Fruit fly (Drosophila melanogaster) whole organism, embryonic: ENCODE data around the gene CG5500.

Experiments used
- Blimp-1 ChIP-seq: fragments of 200-800 bp; sonication (Bioruptor generic); optimal IDR thresholded peaks from 3 replicates; lab custom pipeline; 2018; ENCODE audit warnings: missing biosample characterization, missing genetic modification characterization, mild to moderate bottlenecking, moderate library complexity, missing genetic modification reagents
- Bteb2 ChIP-seq: fragments of 200-800 bp; sonication (Bioruptor generic); optimal IDR thresholded peaks from 2 replicates; lab custom pipeline; 2016; ENCODE audit warnings: missing biosample characterization, missing genetic modification characterization
- C15 ChIP-seq: fragments of 200-800 bp; sonication (Bioruptor generic); IDR thresholded peaks from 3 replicates; pipeline ENCODE4 v1.3.6; 2022; ENCODE audit warnings: missing biosample characterization, missing genetic modification characterization
- CG10147 ChIP-seq: fragments of 200-800 bp; sonication (Bioruptor generic); optimal IDR thresholded peaks from 2 replicates; lab custom pipeline; 2019; ENCODE audit warnings: missing biosample characterization, mild to moderate bottlenecking, missing genetic modification characterization, moderate library complexity
- CG10959 ChIP-seq: fragments of 200-800 bp; sonication (Bioruptor generic); IDR thresholded peaks from 2 replicates; pipeline ENCODE4 v1.3.6; 2022; ENCODE audit warnings: missing biosample characterization, missing genetic modification characterization
- CG11723 ChIP-seq: fragments of 200-800 bp; sonication (Bioruptor generic); optimal IDR thresholded peaks from 2 replicates; lab custom pipeline; 2017; ENCODE audit warnings: missing biosample characterization, mild to moderate bottlenecking, missing genetic modification characterization
- CG13296 ChIP-seq: fragments of 200-800 bp; sonication (Bioruptor generic); optimal IDR thresholded peaks from 3 replicates; lab custom pipeline; 2018; ENCODE audit warnings: missing biosample characterization, mild to moderate bottlenecking, missing genetic modification characterization
- CG14965 ChIP-seq: fragments of 200-800 bp; sonication (Bioruptor generic); optimal IDR thresholded peaks from 2 replicates; lab custom pipeline; 2016; ENCODE audit warnings: missing biosample characterization, missing genetic modification characterization, borderline replicate concordance
- CG17612 ChIP-seq: fragments of 200-800 bp; sonication (Bioruptor generic); IDR thresholded peaks from 2 replicates; pipeline ENCODE4 v1.3.6; 2022; ENCODE audit warnings: missing biosample characterization, missing genetic modification characterization
- CG17912 ChIP-seq: fragments of 200-800 bp; sonication (Bioruptor generic); optimal IDR thresholded peaks from 2 replicates; lab custom pipeline; 2018; ENCODE audit warnings: missing biosample characterization, mild to moderate bottlenecking, missing genetic modification characterization
- CG18619 ChIP-seq: fragments of 200-800 bp; sonication (Bioruptor generic); optimal IDR thresholded peaks from 3 replicates; lab custom pipeline; 2017; ENCODE audit warnings: missing biosample characterization, mild to moderate bottlenecking, missing genetic modification characterization
- CG18764 ChIP-seq: fragments of 200-800 bp; sonication (Bioruptor generic); optimal IDR thresholded peaks from 3 replicates; lab custom pipeline; 2016; ENCODE audit warnings: missing biosample characterization, missing genetic modification characterization
- CG31365 ChIP-seq: fragments of 200-800 bp; sonication (Bioruptor generic); optimal IDR thresholded peaks from 2 replicates; lab custom pipeline; 2018; ENCODE audit warnings: missing biosample characterization, mild to moderate bottlenecking, missing genetic modification characterization
- CG31441 ChIP-seq: fragments of 200-800 bp; sonication (Bioruptor generic); IDR thresholded peaks from 2 replicates; pipeline ENCODE4 v1.3.6; 2022; ENCODE audit warnings: missing biosample characterization, missing genetic modification characterization
- CG3281 ChIP-seq: fragments of 200-800 bp; sonication (Bioruptor generic); optimal IDR thresholded peaks from 3 replicates; lab custom pipeline; 2017; ENCODE audit warnings: missing biosample characterization, mild to moderate bottlenecking, missing genetic modification characterization
- CG3995 ChIP-seq: fragments of 200-800 bp; sonication (Bioruptor generic); optimal IDR thresholded peaks from 3 replicates; lab custom pipeline; 2016; ENCODE audit warnings: missing biosample characterization, missing genetic modification characterization
- CG6854 ChIP-seq: fragments of 200-800 bp; sonication (Bioruptor generic); optimal IDR thresholded peaks from 3 replicates; lab custom pipeline; 2017; ENCODE audit warnings: missing biosample characterization, mild to moderate bottlenecking, missing genetic modification characterization
- CG7271 ChIP-seq: fragments of 200-800 bp; sonication (Bioruptor generic); optimal IDR thresholded peaks from 2 replicates; lab custom pipeline; 2018; ENCODE audit warnings: missing biosample characterization, mild to moderate bottlenecking, missing genetic modification characterization, moderate library complexity
- CG7556 ChIP-seq: fragments of 200-800 bp; sonication (Bioruptor generic); optimal IDR thresholded peaks from 2 replicates; lab custom pipeline; 2017; ENCODE audit warnings: missing biosample characterization, mild to moderate bottlenecking, missing genetic modification characterization
- CG8924 ChIP-seq: fragments of 200-800 bp; optimal IDR thresholded peaks from 3 replicates; lab custom pipeline; 2019; ENCODE audit warnings: missing biosample characterization, mild to moderate bottlenecking, missing genetic modification characterization, moderate library complexity
- CrebB ChIP-seq: fragments of 200-800 bp; sonication (Bioruptor generic); optimal IDR thresholded peaks from 3 replicates; lab custom pipeline; 2018; ENCODE audit warnings: missing biosample characterization, mild to moderate bottlenecking, missing genetic modification characterization
- Ets97D ChIP-seq: fragments of 200-800 bp; sonication (Bioruptor generic); optimal IDR thresholded peaks from 3 replicates; lab custom pipeline; 2016; ENCODE audit warnings: missing biosample characterization, missing genetic modification characterization
- Myb ChIP-seq: fragments of 200-800 bp; sonication (Bioruptor generic); optimal IDR thresholded peaks from 2 replicates; lab custom pipeline; 2016; ENCODE audit warnings: missing biosample characterization, missing genetic modification characterization
- Vsx1 ChIP-seq: fragments of 200-800 bp; sonication (Bioruptor generic); optimal IDR thresholded peaks from 2 replicates; lab custom pipeline; 2017; ENCODE audit warnings: missing biosample characterization, mild to moderate bottlenecking, missing genetic modification characterization, missing genetic modification reagents
- ash1 ChIP-seq: fragments of 200-800 bp; sonication (Bioruptor generic); optimal IDR thresholded peaks from 2 replicates; lab custom pipeline; 2018; ENCODE audit warnings: missing biosample characterization, mild to moderate bottlenecking, missing genetic modification characterization
- bsh ChIP-seq, 2 experiments: fragments of 200-800 bp; sonication (Bioruptor generic); optimal IDR thresholded peaks; 2 replicates each; lab custom pipeline; 2017 to 2018; ENCODE audit warnings: mild to moderate bottlenecking in 2 of 2, missing biosample characterization in 2 of 2, missing genetic modification characterization in 2 of 2, moderate library complexity in 1 of 2
- cg ChIP-seq: fragments of 200-800 bp; sonication (Bioruptor generic); optimal IDR thresholded peaks from 3 replicates; lab custom pipeline; 2019; ENCODE audit warnings: missing biosample characterization, mild to moderate bottlenecking, missing genetic modification characterization, moderate library complexity
- dati ChIP-seq: fragments of 200-800 bp; sonication (Bioruptor generic); IDR thresholded peaks from 2 replicates; pipeline ENCODE4 v1.3.6; 2022; ENCODE audit warnings: missing biosample characterization, missing genetic modification characterization
- en ChIP-seq: fragments of 200-800 bp; sonication (Bioruptor generic); optimal IDR thresholded peaks from 2 replicates; lab custom pipeline; 2016; ENCODE audit warnings: missing biosample characterization, missing genetic modification characterization
- exex ChIP-seq: fragments of 200-800 bp; sonication (Bioruptor generic); optimal IDR thresholded peaks from 4 replicates; lab custom pipeline; 2018; ENCODE audit warnings: missing biosample characterization, mild to moderate bottlenecking, missing genetic modification characterization, moderate library complexity
- fd3F ChIP-seq: fragments of 200-800 bp; sonication (Bioruptor generic); optimal IDR thresholded peaks from 2 replicates; lab custom pipeline; 2018; ENCODE audit warnings: missing biosample characterization, mild to moderate bottlenecking, missing genetic modification characterization, moderate library complexity
- grau ChIP-seq: fragments of 200-800 bp; optimal IDR thresholded peaks from 3 replicates; lab custom pipeline; 2019; ENCODE audit warnings: missing biosample characterization, mild to moderate bottlenecking, missing genetic modification characterization, moderate library complexity
- gro ChIP-seq: fragments of 200-800 bp; sonication (Bioruptor generic); optimal IDR thresholded peaks from 2 replicates; lab custom pipeline; 2016; ENCODE audit warnings: missing biosample characterization, missing genetic modification characterization
- gt ChIP-seq: fragments of 200-800 bp; sonication (Bioruptor generic); IDR thresholded peaks from 2 replicates; pipeline ENCODE4 v1.3.6; 2022; ENCODE audit warnings: missing biosample characterization, missing genetic modification characterization
- h ChIP-seq: fragments of >200 bp; optimal IDR thresholded peaks from 2 replicates; lab custom pipeline; 2017
- ken ChIP-seq: fragments of 200-800 bp; sonication (Bioruptor generic); IDR thresholded peaks from 3 replicates; pipeline ENCODE4 v1.3.6; 2022; ENCODE audit warnings: missing biosample characterization, missing genetic modification characterization
- klu ChIP-seq: fragments of 200-800 bp; sonication (Bioruptor generic); IDR thresholded peaks from 2 replicates; pipeline ENCODE4 v1.3.6; 2022; ENCODE audit warnings: missing biosample characterization, missing genetic modification characterization
- lab ChIP-seq: fragments of 200-800 bp; sonication (Bioruptor generic); optimal IDR thresholded peaks from 3 replicates; lab custom pipeline; 2017; ENCODE audit warnings: missing biosample characterization, missing genetic modification characterization, mild to moderate bottlenecking, moderate library complexity, missing genetic modification reagents
- lilli ChIP-seq: fragments of 200-800 bp; sonication (Bioruptor generic); optimal IDR thresholded peaks from 3 replicates; lab custom pipeline; 2016; ENCODE audit warnings: missing biosample characterization, missing genetic modification characterization
- mirr ChIP-seq: fragments of 200-800 bp; sonication (Bioruptor generic); optimal IDR thresholded peaks from 3 replicates; lab custom pipeline; 2018; ENCODE audit warnings: missing biosample characterization, mild to moderate bottlenecking, missing genetic modification characterization
- odd ChIP-seq: fragments of 200-800 bp; sonication (Bioruptor generic); optimal IDR thresholded peaks from 2 replicates; lab custom pipeline; 2017; ENCODE audit warnings: missing biosample characterization, mild to moderate bottlenecking, missing genetic modification characterization
- phol ChIP-seq: fragments of 200-800 bp; sonication (Bioruptor generic); optimal IDR thresholded peaks from 3 replicates; lab custom pipeline; 2018; ENCODE audit warnings: missing biosample characterization, mild to moderate bottlenecking, missing genetic modification characterization, moderate library complexity
- prd ChIP-seq, 3 experiments: fragments of >200 bp in 2 of 3; fragments of 200-800 bp in 1 of 3; sonication (Bioruptor generic) in 1 of 3; optimal IDR thresholded peaks in 2 of 3; IDR thresholded peaks in 1 of 3; 2 replicates in 2 of 3; 3 replicates in 1 of 3; pipeline versions ENCODE4 v1.3.6 to Lab custom; 2017 to 2022; ENCODE audit warnings: missing biosample characterization in 1 of 3, missing genetic modification characterization in 1 of 3
- sc ChIP-seq, 3 experiments: fragments of >200 bp in 2 of 3; fragments of 200-800 bp in 1 of 3; sonication (Bioruptor generic) in 1 of 3; optimal IDR thresholded peaks; 2 replicates in 2 of 3; 3 replicates in 1 of 3; lab custom pipeline; 2017; ENCODE audit warnings: mild to moderate bottlenecking in 1 of 3, missing biosample characterization in 1 of 3, missing genetic modification characterization in 1 of 3, missing genetic modification reagents in 1 of 3
- scrt ChIP-seq: fragments of 200-800 bp; sonication (Bioruptor generic); optimal IDR thresholded peaks from 2 replicates; lab custom pipeline; 2018; ENCODE audit warnings: missing biosample characterization, mild to moderate bottlenecking, missing genetic modification characterization, moderate library complexity
- stc ChIP-seq: fragments of 200-800 bp; sonication (Bioruptor generic); IDR thresholded peaks from 2 replicates; pipeline ENCODE4 v1.3.6; 2022; ENCODE audit warnings: missing biosample characterization, missing genetic modification characterization
- stwl ChIP-seq: fragments of 200-800 bp; sonication (Bioruptor generic); optimal IDR thresholded peaks from 3 replicates; lab custom pipeline; 2018; ENCODE audit warnings: missing biosample characterization, mild to moderate bottlenecking, missing genetic modification characterization, moderate library complexity
- tna ChIP-seq: fragments of 200-800 bp; sonication (Bioruptor generic); IDR thresholded peaks from 2 replicates; pipeline ENCODE4 v1.3.6; 2022; ENCODE audit warnings: missing biosample characterization, missing genetic modification characterization; ENCODE audit not compliant: partially characterized antibody
- vfl ChIP-seq: fragments of 200-800 bp; sonication (Bioruptor generic); optimal IDR thresholded peaks from 2 replicates; lab custom pipeline; 2016; ENCODE audit warnings: missing biosample characterization, missing genetic modification characterization
- z ChIP-seq: fragments of 200-800 bp; sonication (Bioruptor generic); IDR thresholded peaks from 3 replicates; pipeline ENCODE4 v1.3.6; 2022; ENCODE audit warnings: missing biosample characterization, missing genetic modification characterization

Gene CG5500

dm6 chr3R:26892764-26893163, 16.3 kb downstream of the CG5500 start (continued):
- peak; percentile 17 for TF ChIP-seq lilli (GFP tag; lab: Kevin White, UChicago)
- peak; percentile 59 for TF ChIP-seq grau (tag; lab: Kevin White, UChicago)
- TF ChIP-seq CG31365 = no peak
- no peak for TF ChIP-seq CG6854 (GFP tag; lab: Kevin White, UChicago)
- TF ChIP-seq ken (GFP tag; lab: Robert Waterston, UW) = 0 out of 3 replicates have a peak, but pooled peaks have one; percentile 5
- TF ChIP-seq Ets97D (GFP tag; lab: Kevin White, UChicago) = peak; percentile 7
- TF ChIP-seq Myb = no peak
- TF ChIP-seq scrt (GFP tag; lab: Kevin White, UChicago) = no peak
- TF ChIP-seq CG3995 = no peak
- peak; percentile 28; the same call in 1 of the 2 replicates for TF ChIP-seq CG31441 (GFP tag; lab: Robert Waterston, UW)
- no peak for TF ChIP-seq C15 (GFP tag; lab: Robert Waterston, UW)
- no peak for TF ChIP-seq gro (GFP tag; lab: Kevin White, UChicago)
- peak; percentile 16 for TF ChIP-seq phol
- no peak for TF ChIP-seq CG17912 (GFP tag; lab: Kevin White, UChicago)
- no peak for TF ChIP-seq CG3281 (GFP tag; lab: Kevin White, UChicago)
- no peak for TF ChIP-seq vfl
- TF ChIP-seq CrebB (tag; lab: Kevin White, UChicago) = no peak
- no peak for TF ChIP-seq CG8924 (tag; lab: Kevin White, UChicago)
- TF ChIP-seq ash1 (GFP tag; lab: Kevin White, UChicago) = no peak
- TF ChIP-seq bsh (GFP tag; optimal IDR thresholded peaks at IDR 0.05; lab: Kevin White, UChicago) = peak; percentile 11 to 37
- no peak for TF ChIP-seq CG18619
- TF ChIP-seq CG7271 (tag; lab: Kevin White, UChicago) = no peak
- TF ChIP-seq fd3F = no peak
- TF ChIP-seq exex (tag; lab: Kevin White, UChicago) = no peak
- TF ChIP-seq mirr (GFP tag; lab: Kevin White, UChicago) = no peak
- TF ChIP-seq CG18764 = no peak
- no peak for TF ChIP-seq dati (GFP tag; lab: Robert Waterston, UW)
- peak; percentile 37; the same call in 1 of the 2 replicates for TF ChIP-seq stc
- no peak for TF ChIP-seq sc (optimal IDR thresholded peaks at IDR 0.05; lab: Kevin White, UChicago)
- no peak for TF ChIP-seq sc (GFP tag; optimal IDR thresholded peaks at IDR 0.05; lab: Kevin White, UChicago)
- TF ChIP-seq odd = no peak
- TF ChIP-seq Blimp-1 (GFP tag; lab: Kevin White, UChicago) = peak; percentile 22
- no peak for TF ChIP-seq CG11723 (GFP tag; lab: Kevin White, UChicago)
- TF ChIP-seq prd (optimal IDR thresholded peaks at IDR 0.05; lab: Kevin White, UChicago) = no peak
- TF ChIP-seq prd (GFP tag; IDR thresholded peaks at IDR 0.05; lab: Robert Waterston, UW) = peak; percentile 43; the same call in 1 of the 3 replicates
- TF ChIP-seq CG7556 (GFP tag; lab: Kevin White, UChicago) = peak; percentile 2
- no peak for TF ChIP-seq gt (GFP tag; lab: Robert Waterston, UW)
- TF ChIP-seq CG14965 (GFP tag; lab: Kevin White, UChicago) = no peak
- TF ChIP-seq CG17612 (GFP tag; lab: Robert Waterston, UW) = no peak
- TF ChIP-seq CG10147 (GFP tag; lab: Kevin White, UChicago) = no peak
- TF ChIP-seq lab (GFP tag; lab: Kevin White, UChicago) = no peak
- TF ChIP-seq Bteb2 (GFP tag; lab: Kevin White, UChicago) = no peak
- no peak for TF ChIP-seq h (lab: Kevin White, UChicago)
- no peak for TF ChIP-seq CG13296
- TF ChIP-seq CG10959 (GFP tag; lab: Robert Waterston, UW) = no peak
- no peak for TF ChIP-seq stwl (tag; lab: Kevin White, UChicago)
- TF ChIP-seq en (GFP tag; lab: Kevin White, UChicago) = peak; percentile 11
- peak; percentile 49 for TF ChIP-seq Vsx1 (GFP tag; lab: Kevin White, UChicago)
- peak; percentile 9 for TF ChIP-seq cg
- TF ChIP-seq z (GFP tag; lab: Robert Waterston, UW) = no peak
- TF ChIP-seq tna = no peak
- no peak for TF ChIP-seq klu (GFP tag; lab: Robert Waterston, UW)
